Fruit fly (Drosophila melanogaster): ENCODE measurements around the gene CycJ.

- TF ChIP-seq CG6808 (GFP tag; optimal IDR thresholded peaks at IDR 0.05), result no peak
- TF ChIP-seq Blimp-1 (GFP tag; optimal IDR thresholded peaks at IDR 0.05), result no peak
These were observed 41.4 kb upstream of the CycJ start, which contains the start of gene sty for dm6 chr3L:3424846-3425245.

All from whole organism, prepupa.